Fruit fly (Drosophila melanogaster) whole organism, adult: Measurements from ENCODE around the gene Graf.

Experiments
- CG11617 ChIP-seq: fragments of 200-800 bp; sonication (Bioruptor generic); optimal IDR thresholded peaks from 2 replicates; lab custom pipeline; 2017; ENCODE audit warnings: mild to moderate bottlenecking, missing biosample characterization, missing genetic modification reagents, missing genetic modification characterization
- CG12768 ChIP-seq: fragments of 200-800 bp; sonication (Bioruptor generic); optimal IDR thresholded peaks from 2 replicates; lab custom pipeline; 2017; ENCODE audit warnings: missing biosample characterization, missing genetic modification characterization, mild to moderate bottlenecking, moderate library complexity, missing genetic modification reagents
- CG14711 ChIP-seq: fragments of 200-800 bp; sonication (Bioruptor generic); optimal IDR thresholded peaks from 2 replicates; lab custom pipeline; 2018; ENCODE audit warnings: missing biosample characterization, mild to moderate bottlenecking, missing genetic modification characterization, moderate library complexity
- CG1620 ChIP-seq: fragments of 200-800 bp; sonication (Bioruptor generic); optimal IDR thresholded peaks from 2 replicates; lab custom pipeline; 2016; ENCODE audit warnings: missing biosample characterization, missing genetic modification characterization
- CG33017 ChIP-seq: fragments of 200-800 bp; sonication (Bioruptor generic); optimal IDR thresholded peaks from 2 replicates; lab custom pipeline; 2018; ENCODE audit warnings: missing biosample characterization, mild to moderate bottlenecking, missing genetic modification characterization, moderate library complexity
- CG5204 ChIP-seq: fragments of 200-800 bp; sonication (Bioruptor generic); optimal IDR thresholded peaks from 2 replicates; lab custom pipeline; 2016; ENCODE audit warnings: missing biosample characterization, missing genetic modification characterization
- CG7045 ChIP-seq: fragments of 200-800 bp; sonication (Bioruptor generic); optimal IDR thresholded peaks from 2 replicates; lab custom pipeline; 2017; ENCODE audit warnings: missing biosample characterization, mild to moderate bottlenecking, missing genetic modification characterization
- CG7101 ChIP-seq: fragments of 200-800 bp; sonication (Bioruptor generic); optimal IDR thresholded peaks from 2 replicates; lab custom pipeline; 2018; ENCODE audit warnings: missing biosample characterization, mild to moderate bottlenecking, missing genetic modification characterization, moderate library complexity
- Clk ChIP-seq: fragments of 200-800 bp; sonication (Bioruptor generic); optimal IDR thresholded peaks from 2 replicates; lab custom pipeline; 2017; ENCODE audit warnings: missing biosample characterization, missing genetic modification characterization
- Crg-1 ChIP-seq: fragments of 200-800 bp; sonication (Bioruptor generic); optimal IDR thresholded peaks from 2 replicates; lab custom pipeline; 2016; ENCODE audit warnings: missing biosample characterization, missing genetic modification characterization
- Hr96 ChIP-seq: fragments of 200-800 bp; sonication (Bioruptor generic); optimal IDR thresholded peaks from 2 replicates; lab custom pipeline; 2016; ENCODE audit warnings: missing biosample characterization, missing genetic modification characterization
- Mnt ChIP-seq: fragments of 200-800 bp; sonication (Bioruptor generic); optimal IDR thresholded peaks from 2 replicates; lab custom pipeline; 2016; ENCODE audit warnings: missing biosample characterization, mild to moderate bottlenecking, missing genetic modification characterization
- bab1 ChIP-seq: fragments of 200-800 bp; sonication (Bioruptor generic); optimal IDR thresholded peaks from 3 replicates; lab custom pipeline; 2019; ENCODE audit warnings: missing biosample characterization, mild to moderate bottlenecking, missing genetic modification characterization, moderate library complexity
- cic ChIP-seq: fragments of 200-800 bp; sonication (Bioruptor generic); optimal IDR thresholded peaks from 2 replicates; lab custom pipeline; 2017; ENCODE audit warnings: missing biosample characterization, mild to moderate bottlenecking, missing genetic modification characterization, moderate library complexity
- cnc ChIP-seq, 2 experiments: fragments of >200 bp; optimal IDR thresholded peaks; 2 replicates each; lab custom pipeline; 2017
- kay ChIP-seq: fragments of 200-800 bp; sonication (Bioruptor generic); peaks from one replicate; lab custom pipeline; 2016; ENCODE audit warnings: missing biosample characterization, missing genetic modification characterization, borderline replicate concordance
- ovo ChIP-seq: fragments of 200-800 bp; sonication (Bioruptor generic); optimal IDR thresholded peaks from 2 replicates; lab custom pipeline; 2016; ENCODE audit warnings: missing biosample characterization, missing genetic modification characterization
- pad ChIP-seq: fragments of 200-800 bp; sonication (Bioruptor generic); optimal IDR thresholded peaks from 3 replicates; lab custom pipeline; 2017; ENCODE audit warnings: missing biosample characterization, missing genetic modification characterization, mild to moderate bottlenecking, moderate library complexity, missing genetic modification reagents
- tj ChIP-seq: fragments of 200-800 bp; sonication (Bioruptor generic); optimal IDR thresholded peaks from 3 replicates; lab custom pipeline; 2017; ENCODE audit warnings: missing biosample characterization, mild to moderate bottlenecking, missing genetic modification characterization, moderate library complexity
- toe ChIP-seq: fragments of 200-800 bp; sonication (Bioruptor generic); optimal IDR thresholded peaks from 2 replicates; lab custom pipeline; 2016; ENCODE audit warnings: missing biosample characterization, missing genetic modification characterization

Gene Graf

DNA sequence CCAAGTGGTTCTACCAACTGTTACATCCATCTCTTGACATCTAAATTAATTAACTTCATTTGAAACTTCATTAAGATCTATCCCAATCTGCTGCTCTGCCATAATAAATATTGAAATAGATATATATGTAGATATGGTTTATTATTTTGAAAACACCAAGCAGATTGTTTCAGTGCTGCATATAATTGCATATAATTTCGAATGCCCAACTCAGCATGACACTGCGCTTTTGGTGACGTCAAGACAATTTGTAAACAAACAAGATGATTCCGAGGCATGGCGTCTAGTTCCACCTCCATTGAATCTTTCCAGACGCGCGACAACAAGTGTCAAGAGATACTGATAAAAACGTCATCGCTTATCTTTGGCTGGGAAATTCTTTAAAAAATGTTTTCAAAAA, 19.7 kb downstream of the Graf start:
- TF ChIP-seq CG14711 (tag; lab: Kevin White, UChicago) (peak; percentile 33), toe (no peak), cnc (optimal IDR thresholded peaks at IDR 0.05; lab: Kevin White, UChicago) (peak; percentile 97 to 100), Clk (GFP tag; lab: Kevin White, UChicago) (no peak), cic (GFP tag; lab: Kevin White, UChicago) (no peak), tj (GFP tag; lab: Kevin White, UChicago) (peak; percentile 5), CG7101 (tag; lab: Kevin White, UChicago) (peak; percentile 31), Mnt (GFP tag; lab: Kevin White, UChicago) (no peak)

DNA sequence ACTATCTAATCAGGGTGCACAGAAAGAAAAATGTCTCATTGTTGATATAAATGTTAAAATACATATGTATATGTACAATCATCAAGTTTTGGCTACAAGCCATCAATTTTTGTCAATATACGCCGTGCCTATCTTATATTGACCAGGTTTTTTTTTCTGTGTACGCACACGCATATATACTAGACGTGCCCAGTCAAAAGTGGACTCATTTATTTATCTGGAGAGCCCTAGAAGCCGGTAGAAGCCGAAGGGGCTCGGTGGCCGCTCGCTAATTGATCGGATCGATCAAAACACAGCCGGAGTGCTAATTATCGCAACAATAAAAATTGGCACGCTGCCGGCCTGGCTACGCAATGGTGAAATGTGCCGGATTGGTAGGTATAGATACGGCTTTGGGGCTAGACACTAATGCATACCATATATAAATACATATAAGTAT, 20.2 kb downstream of the Graf start:
- TF ChIP-seq CG5204, result no peak
- peak; percentile 48 for TF ChIP-seq Mnt (GFP tag; lab: Kevin White, UChicago)
- peak; percentile 87 for TF ChIP-seq CG7101 (tag; lab: Kevin White, UChicago)
- peak; percentile 19 for TF ChIP-seq bab1 (GFP tag; lab: Kevin White, UChicago)
- TF ChIP-seq cnc (optimal IDR thresholded peaks at IDR 0.05; lab: Kevin White, UChicago), result no peak
- peak; percentile 44 for TF ChIP-seq cic (GFP tag; lab: Kevin White, UChicago)
- TF ChIP-seq tj (GFP tag; lab: Kevin White, UChicago), result no peak
- TF ChIP-seq CG11617 (GFP tag; lab: Kevin White, UChicago), result peak; percentile 76
- TF ChIP-seq kay (GFP tag; lab: Kevin White, UChicago), result no peak
- no peak for TF ChIP-seq CG1620
- peak; percentile 31 for TF ChIP-seq CG7045
- peak; percentile 69 for TF ChIP-seq CG33017 (tag; lab: Kevin White, UChicago)
- TF ChIP-seq Crg-1, result peak; percentile 7
- TF ChIP-seq ovo (GFP tag; lab: Kevin White, UChicago), result no peak
- no peak for TF ChIP-seq Hr96
- TF ChIP-seq toe, result no peak
- TF ChIP-seq CG14711 (tag; lab: Kevin White, UChicago), result peak; percentile 78
- peak; percentile 63 for TF ChIP-seq CG12768
- TF ChIP-seq Clk (GFP tag; lab: Kevin White, UChicago), result peak; percentile 14
- peak; percentile 46 for TF ChIP-seq pad (GFP tag; lab: Kevin White, UChicago)

DNA sequence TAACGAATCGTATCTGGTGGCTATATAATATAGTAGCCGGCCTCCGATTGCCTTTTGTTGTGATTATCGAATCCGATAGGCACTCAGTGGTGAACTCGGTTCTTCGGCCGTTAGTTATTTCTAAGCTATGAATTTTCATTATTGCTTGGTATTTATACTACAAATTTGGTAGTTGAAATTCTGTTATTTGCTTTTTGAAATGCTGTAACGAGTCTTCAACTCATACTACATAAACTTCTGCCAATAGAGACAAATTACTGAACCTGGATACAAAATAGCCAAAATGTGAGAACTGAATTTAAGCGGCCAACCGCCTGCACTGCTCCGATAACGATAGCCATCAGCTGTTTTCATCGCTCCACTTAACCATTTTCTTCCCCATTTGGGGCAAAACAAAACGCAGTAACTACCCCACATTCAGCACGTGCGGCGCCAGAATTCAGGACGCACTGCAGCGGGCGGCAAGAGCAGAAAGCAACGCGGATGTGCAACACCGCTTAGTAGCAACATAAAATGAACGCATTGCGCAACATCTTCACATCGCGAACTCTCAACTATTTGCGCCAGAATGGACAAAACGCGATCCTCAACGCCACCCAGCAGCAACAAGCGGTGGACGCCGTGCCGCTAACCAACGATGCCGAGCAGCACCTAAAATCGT, 21.5 kb downstream of the Graf start, which contains the start of the genes CG11679 and CG8206:
TSS of gene CG11679 (minus strand) at position 65 of the 661 bp plus-strand sequence.
TSS of gene CG8206 (plus strand) at position 341 of the 661 bp plus-strand sequence.
- peak; percentile 40 for TF ChIP-seq Crg-1
- TF ChIP-seq ovo (GFP tag; lab: Kevin White, UChicago), result peak; percentile 16
- TF ChIP-seq CG12768, result no peak
- peak; percentile 11 for TF ChIP-seq tj (GFP tag; lab: Kevin White, UChicago)
- TF ChIP-seq cnc (optimal IDR thresholded peaks at IDR 0.05; lab: Kevin White, UChicago), result no peak
- peak; percentile 71 for TF ChIP-seq CG1620
- peak; percentile 53 for TF ChIP-seq CG14711 (tag; lab: Kevin White, UChicago)
- TF ChIP-seq Mnt (GFP tag; lab: Kevin White, UChicago), result peak; percentile 85
- peak; percentile 58 for TF ChIP-seq CG11617 (GFP tag; lab: Kevin White, UChicago)
- TF ChIP-seq toe, result peak; percentile 71
- TF ChIP-seq CG7045, result no peak
- no peak for TF ChIP-seq kay (GFP tag; lab: Kevin White, UChicago)
- TF ChIP-seq CG7101 (tag; lab: Kevin White, UChicago), result peak; percentile 61
- peak; percentile 11 for TF ChIP-seq CG33017 (tag; lab: Kevin White, UChicago)
- TF ChIP-seq bab1 (GFP tag; lab: Kevin White, UChicago), result peak; percentile 75
- peak; percentile 75 for TF ChIP-seq Hr96
- TF ChIP-seq cic (GFP tag; lab: Kevin White, UChicago), result peak; percentile 24
- TF ChIP-seq pad (GFP tag; lab: Kevin White, UChicago), result peak; percentile 45

DNA sequence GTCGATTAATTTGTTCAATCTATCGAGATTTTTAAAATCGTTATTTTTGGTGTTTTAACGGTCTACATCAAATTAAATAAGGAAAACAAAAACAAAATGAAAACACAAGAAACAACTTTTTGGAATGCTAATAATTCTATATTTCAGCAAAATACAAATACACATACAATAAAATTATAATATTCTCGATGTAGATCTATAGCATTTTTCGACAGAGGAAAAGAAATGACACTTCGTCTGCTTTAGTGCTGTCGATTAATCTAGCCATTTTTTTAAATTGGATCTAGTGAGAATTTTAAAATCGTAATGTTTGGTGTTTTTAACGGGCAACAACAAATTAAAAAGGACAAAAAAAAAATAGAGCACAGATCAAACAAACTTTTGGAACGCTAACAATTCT, 23.4 kb downstream of the Graf start, which contains the start of gene Arp6:
TSS of gene Arp6 (minus strand) at position 11 of the 400 bp plus-strand sequence.
- no peak for TF ChIP-seq Clk (GFP tag; lab: Kevin White, UChicago)
- no peak for TF ChIP-seq Hr96
- TF ChIP-seq CG14711 (tag; lab: Kevin White, UChicago), result no peak
- TF ChIP-seq tj (GFP tag; lab: Kevin White, UChicago), result no peak
- no peak for TF ChIP-seq pad (GFP tag; lab: Kevin White, UChicago)
- no peak for TF ChIP-seq CG7045
- TF ChIP-seq CG11617 (GFP tag; lab: Kevin White, UChicago), result no peak
- no peak for TF ChIP-seq bab1 (GFP tag; lab: Kevin White, UChicago)
- no peak for TF ChIP-seq CG5204
- no peak for TF ChIP-seq cnc (optimal IDR thresholded peaks at IDR 0.05; lab: Kevin White, UChicago)
- TF ChIP-seq Mnt (GFP tag; lab: Kevin White, UChicago), result no peak
- no peak for TF ChIP-seq ovo (GFP tag; lab: Kevin White, UChicago)
- no peak for TF ChIP-seq CG12768
- TF ChIP-seq toe, result no peak
- TF ChIP-seq CG1620, result no peak
- no peak for TF ChIP-seq kay (GFP tag; lab: Kevin White, UChicago)
- TF ChIP-seq Crg-1, result no peak

DNA sequence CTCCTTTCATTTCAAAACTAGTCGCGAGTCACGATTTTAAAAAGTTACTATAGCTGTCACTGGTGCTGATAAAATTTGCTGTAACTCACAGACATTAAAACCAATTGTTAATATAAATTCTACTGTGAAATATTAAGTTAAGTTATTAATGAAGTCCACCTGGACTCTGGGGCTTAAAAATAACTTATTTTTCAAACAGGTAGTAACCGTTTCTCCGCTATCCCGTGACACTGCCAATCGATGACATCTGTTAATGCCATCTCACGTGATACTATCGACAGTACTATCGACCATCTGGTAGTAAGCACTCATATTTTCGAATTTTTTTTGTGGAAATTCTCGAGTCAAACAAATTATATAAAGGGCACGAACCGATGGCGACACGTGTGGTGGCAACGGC, 26.5 kb downstream of the Graf start, which contains the start of the genes CG12379 and MagR:
TSS of gene CG12379 (minus strand) at position 2 of the 400 bp plus-strand sequence.
TSS of gene MagR (plus strand) at position 276 of the 400 bp plus-strand sequence.
- TF ChIP-seq cic (GFP tag; lab: Kevin White, UChicago) (no peak), ovo (GFP tag; lab: Kevin White, UChicago) (peak; percentile 44), CG7045 (peak; percentile 41), CG14711 (tag; lab: Kevin White, UChicago) (peak; percentile 53), cnc (optimal IDR thresholded peaks at IDR 0.05; lab: Kevin White, UChicago) (no peak), pad (GFP tag; lab: Kevin White, UChicago) (peak; percentile 57), bab1 (GFP tag; lab: Kevin White, UChicago) (peak; percentile 65), CG12768 (peak; percentile 38), Clk (GFP tag; lab: Kevin White, UChicago) (no peak), tj (GFP tag; lab: Kevin White, UChicago) (peak; percentile 51), Crg-1 (peak; percentile 77), CG11617 (GFP tag; lab: Kevin White, UChicago) (peak; percentile 71), CG7101 (tag; lab: Kevin White, UChicago) (peak; percentile 69), Mnt (GFP tag; lab: Kevin White, UChicago) (peak; percentile 87), CG5204 (no peak), Hr96 (no peak), toe (peak; percentile 87), CG1620 (peak; percentile 90), kay (GFP tag; lab: Kevin White, UChicago) (no peak), CG33017 (tag; lab: Kevin White, UChicago) (peak; percentile 26)
